Worm (Caenorhabditis elegans) whole organism, L2 larva: ENCODE measurements around the gene zhp-4.
"Not testable (repeated sequence)": the region's sequence is repeated elsewhere in the genome, so short reads cannot be mapped to it uniquely, and the experiment has no call there.

ENCODE experiments used
- R02D3.7 ChIP-seq: fragments of 150-350 bp; optimal IDR thresholded peaks from 2 replicates; lab custom pipeline; 2014; ENCODE audit warnings: missing biosample characterization, missing genetic modification characterization
- alr-1 ChIP-seq: fragments of 150-350 bp; optimal IDR thresholded peaks from 2 replicates; lab custom pipeline; 2014; ENCODE audit warnings: missing biosample characterization, missing genetic modification characterization
- nhr-10 ChIP-seq: sonication (generic microtip); optimal IDR thresholded peaks from 2 replicates; lab custom pipeline; 2017; ENCODE audit warnings: missing biosample characterization, missing genetic modification characterization
- nhr-129 ChIP-seq: fragments of 150-350 bp; optimal IDR thresholded peaks from 2 replicates; lab custom pipeline; 2014; ENCODE audit warnings: missing biosample characterization, missing genetic modification characterization
- snpc-4 ChIP-seq: fragments of 150-350 bp; optimal IDR thresholded peaks from 2 replicates; lab custom pipeline; 2014; ENCODE audit warnings: missing biosample characterization, missing genetic modification characterization
- ztf-11 ChIP-seq: sonication (generic microtip); optimal IDR thresholded peaks from 2 replicates; lab custom pipeline; 2017; ENCODE audit warnings: missing biosample characterization, missing genetic modification characterization

- TF ChIP-seq R02D3.7; alr-1 (tag; lab: Kevin White, UChicago); nhr-10 (tag; lab: Kevin White, UChicago); nhr-129 (tag; lab: Kevin White, UChicago); snpc-4 (tag; lab: Kevin White, UChicago); ztf-11 (tag; lab: Kevin White, UChicago): not testable (repeated sequence)
Observed at ce11 chrV:19101589-19102201, at the start of gene zhp-4.
